Fruit fly (Drosophila melanogaster): Measurements from ENCODE around the gene CG14115.

DNA sequence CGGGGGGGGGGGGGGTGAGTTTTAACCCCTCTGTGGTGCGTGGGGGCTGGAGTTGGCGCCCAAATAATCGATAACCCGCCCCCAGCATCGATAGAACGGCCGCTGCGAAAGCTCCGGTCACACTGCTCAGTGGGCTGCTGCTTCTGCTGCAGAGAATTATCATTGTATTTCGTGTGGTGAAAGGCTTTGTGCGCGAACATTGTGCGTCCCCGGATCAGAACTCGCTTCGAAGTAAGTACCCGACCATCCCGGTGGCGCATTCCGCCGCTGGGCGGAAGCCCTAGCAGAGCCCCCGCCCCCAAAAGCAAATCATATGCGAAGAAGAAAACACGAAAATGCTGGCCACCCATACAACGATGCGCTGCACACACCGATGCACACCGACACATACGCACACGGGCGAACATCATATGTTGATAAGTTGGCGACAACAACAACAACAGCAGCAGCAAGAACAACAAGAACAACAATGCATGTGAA is 16.8 kb downstream of the CG14115 start, which contains the start of gene Syx13:
- TF ChIP-seq EcR (GFP tag; optimal IDR thresholded peaks at IDR 0.05) (no peak), Dll (optimal IDR thresholded peaks at IDR 0.05) (no peak)

Data from whole organism.